Worm (Caenorhabditis elegans) whole organism, mixed stage, embryonic: ENCODE measurements around the gene C16A3.5.
A peak's percentile ranks its signal among the peaks of the same experiment; 100 is the strongest.

ENCODE experiments used
- M03D4.4 ChIP-seq: sonication (generic microtip); optimal IDR thresholded peaks from 2 replicates; lab custom pipeline; 2017; ENCODE audit warnings: mild to moderate bottlenecking, missing genetic modification characterization, missing compliant biosample characterization
- ceh-39 ChIP-seq: fragments of 150-350 bp; optimal IDR thresholded peaks from 2 replicates; lab custom pipeline; 2014; ENCODE audit warnings: missing biosample characterization, missing genetic modification characterization
- ceh-43 ChIP-seq: fragments of 200-800 bp; sonication (Bioruptor generic); optimal IDR thresholded peaks from 2 replicates; lab custom pipeline; 2018; ENCODE audit warnings: mild to moderate bottlenecking, missing genetic modification characterization, moderate library complexity, missing compliant biosample characterization
- ceh-83 ChIP-seq: fragments of 200-800 bp; sonication (Bioruptor generic); optimal IDR thresholded peaks from 2 replicates; lab custom pipeline; 2018; ENCODE audit warnings: mild to moderate bottlenecking, missing genetic modification characterization, missing compliant biosample characterization
- ces-1 ChIP-seq: fragments of 150-350 bp; optimal IDR thresholded peaks from 2 replicates; lab custom pipeline; 2014; ENCODE audit warnings: missing biosample characterization, missing genetic modification reagents, missing genetic modification characterization
- cnd-1 ChIP-seq: fragments of 200-800 bp; sonication (Bioruptor generic); optimal IDR thresholded peaks from 2 replicates; lab custom pipeline; 2018; ENCODE audit warnings: mild to moderate bottlenecking, missing genetic modification characterization, missing compliant biosample characterization
- drap-1 ChIP-seq: fragments of 200-800 bp; sonication (Bioruptor generic); optimal IDR thresholded peaks from 3 replicates; lab custom pipeline; 2018; ENCODE audit warnings: mild to moderate bottlenecking, missing genetic modification characterization, missing compliant biosample characterization
- elt-1 ChIP-seq: sonication (generic microtip); optimal IDR thresholded peaks from 2 replicates; lab custom pipeline; 2017; ENCODE audit warnings: missing genetic modification characterization, mild to moderate bottlenecking, missing compliant biosample characterization, antibody characterized with exemption, moderate library complexity, borderline replicate concordance; ENCODE audit not compliant: insufficient read depth
- elt-3 ChIP-seq: fragments of 150-350 bp; optimal IDR thresholded peaks from 2 replicates; lab custom pipeline; 2014; ENCODE audit warnings: missing biosample characterization, missing genetic modification characterization
- flh-1 ChIP-seq: fragments of 200-800 bp; sonication (Bioruptor generic); optimal IDR thresholded peaks from 2 replicates; lab custom pipeline; 2018; ENCODE audit warnings: mild to moderate bottlenecking, missing genetic modification characterization, moderate library complexity, missing compliant biosample characterization
- ham-2 ChIP-seq: fragments of 200-800 bp; sonication (Bioruptor generic); optimal IDR thresholded peaks from 2 replicates; lab custom pipeline; 2018; ENCODE audit warnings: mild to moderate bottlenecking, missing genetic modification characterization, missing compliant biosample characterization
- hlh-1 ChIP-seq: fragments of 150-350 bp; optimal IDR thresholded peaks from 2 replicates; lab custom pipeline; 2014; ENCODE audit warnings: missing biosample characterization, missing genetic modification reagents, missing genetic modification characterization
- lin-13 ChIP-seq: fragments of 150-350 bp; optimal IDR thresholded peaks from 2 replicates; lab custom pipeline; 2014; ENCODE audit warnings: missing biosample characterization, missing genetic modification characterization
- lin-32 ChIP-seq: fragments of 200-800 bp; sonication (Bioruptor generic); optimal IDR thresholded peaks from 2 replicates; lab custom pipeline; 2018; ENCODE audit warnings: mild to moderate bottlenecking, missing genetic modification characterization, missing compliant biosample characterization
- mab-5 ChIP-seq: fragments of 150-350 bp; optimal IDR thresholded peaks from 2 replicates; lab custom pipeline; 2014; ENCODE audit warnings: missing biosample characterization, missing genetic modification characterization
- mep-1 ChIP-seq: fragments of 150-350 bp; optimal IDR thresholded peaks from 2 replicates; lab custom pipeline; 2017; ENCODE audit warnings: missing biosample characterization, missing genetic modification reagents, missing genetic modification characterization, inconsistent platforms
- mls-2 ChIP-seq: sonication (generic microtip); optimal IDR thresholded peaks from 2 replicates; lab custom pipeline; 2016; ENCODE audit warnings: mild to moderate bottlenecking, missing genetic modification characterization, moderate library complexity, missing compliant biosample characterization
- nhr-12 ChIP-seq: fragments of 150-350 bp; optimal IDR thresholded peaks from 2 replicates; lab custom pipeline; 2014; ENCODE audit warnings: missing biosample characterization, missing genetic modification characterization
- nhr-2 ChIP-seq: fragments of 150-350 bp; optimal IDR thresholded peaks from 2 replicates; lab custom pipeline; 2014; ENCODE audit warnings: missing biosample characterization, missing genetic modification characterization
- nhr-237 ChIP-seq: fragments of 150-350 bp; optimal IDR thresholded peaks from 2 replicates; lab custom pipeline; 2014; ENCODE audit warnings: missing biosample characterization, missing genetic modification characterization
- nhr-28 ChIP-seq: fragments of 150-350 bp; optimal IDR thresholded peaks from 2 replicates; lab custom pipeline; 2014; ENCODE audit warnings: missing biosample characterization, missing genetic modification characterization
- nhr-76 ChIP-seq: sonication (generic microtip); optimal IDR thresholded peaks from 2 replicates; lab custom pipeline; 2017; ENCODE audit warnings: missing biosample characterization, missing genetic modification characterization
- pha-4 ChIP-seq: fragments of 150-350 bp; optimal IDR thresholded peaks from 2 replicates; lab custom pipeline; 2018; ENCODE audit warnings: missing biosample characterization, missing genetic modification reagents, missing genetic modification characterization
- sem-2 ChIP-seq: fragments of 200-800 bp; sonication (Bioruptor generic); optimal IDR thresholded peaks from 2 replicates; lab custom pipeline; 2018; ENCODE audit warnings: mild to moderate bottlenecking, missing genetic modification characterization, missing compliant biosample characterization
- snpc-4 ChIP-seq: fragments of 150-350 bp; optimal IDR thresholded peaks from 2 replicates; lab custom pipeline; 2014; ENCODE audit warnings: missing biosample characterization, missing genetic modification characterization
- sptf-1 ChIP-seq: sonication (generic microtip); optimal IDR thresholded peaks from 2 replicates; lab custom pipeline; 2017; ENCODE audit warnings: mild to moderate bottlenecking, missing genetic modification characterization, moderate library complexity, missing compliant biosample characterization
- tbx-8 ChIP-seq: fragments of 200-800 bp; sonication (Bioruptor generic); optimal IDR thresholded peaks from 2 replicates; lab custom pipeline; 2018; ENCODE audit warnings: mild to moderate bottlenecking, missing genetic modification characterization, moderate library complexity, missing compliant biosample characterization
- unc-120 ChIP-seq: sonication (generic microtip); optimal IDR thresholded peaks from 2 replicates; lab custom pipeline; 2017; ENCODE audit warnings: missing genetic modification characterization, missing compliant biosample characterization; ENCODE audit not compliant: poor library complexity, severe bottlenecking
- unc-39 ChIP-seq: fragments of 150-350 bp; optimal IDR thresholded peaks from 2 replicates; lab custom pipeline; 2014; ENCODE audit warnings: missing biosample characterization, missing genetic modification characterization
- unc-62 ChIP-seq: fragments of 150-350 bp; optimal IDR thresholded peaks from 2 replicates; lab custom pipeline; 2014; ENCODE audit warnings: missing biosample characterization, missing genetic modification reagents, missing genetic modification characterization
- zip-8 ChIP-seq: fragments of 150-350 bp; optimal IDR thresholded peaks from 2 replicates; lab custom pipeline; 2014; ENCODE audit warnings: missing biosample characterization, missing genetic modification characterization
- ztf-11 ChIP-seq: fragments of 150-350 bp; optimal IDR thresholded peaks from 2 replicates; lab custom pipeline; 2014; ENCODE audit warnings: missing biosample characterization, missing genetic modification characterization

The C16A3.5 gene

DNA sequence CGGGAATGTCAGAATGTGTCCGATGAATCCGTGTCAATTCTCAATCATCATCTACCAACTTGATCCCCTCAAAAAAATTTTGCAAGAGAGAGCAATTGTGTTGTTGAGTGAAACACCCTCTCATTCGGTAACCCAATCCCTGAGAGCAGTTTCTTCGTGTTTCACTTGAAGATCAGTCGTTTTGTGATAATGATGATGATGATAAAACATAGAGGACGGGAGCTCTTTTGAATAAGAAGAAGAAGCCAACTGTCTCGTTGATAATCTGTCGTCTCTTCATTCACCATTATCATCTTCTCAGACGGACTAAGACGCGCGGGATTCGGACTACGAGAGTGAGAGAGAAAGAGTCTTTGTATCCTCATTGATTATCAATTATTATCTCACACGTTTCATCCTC is 24.5 kb downstream of the C16A3.5 start:
- TF ChIP-seq nhr-237 (tag; lab: Kevin White, UChicago) = no peak
- TF ChIP-seq ceh-43 = no peak
- no peak for TF ChIP-seq drap-1
- no peak for TF ChIP-seq tbx-8 (GFP tag; lab: Kevin White, UChicago)
- TF ChIP-seq nhr-28 (tag; lab: Kevin White, UChicago) = no peak
- peak; percentile 88 for TF ChIP-seq unc-62 (GFP tag; lab: Kevin White, UChicago)
- peak; percentile 66 for TF ChIP-seq unc-120 (tag; lab: Kevin White, UChicago)
- no peak for TF ChIP-seq snpc-4 (tag; lab: Kevin White, UChicago)
- TF ChIP-seq nhr-2 (tag; lab: Kevin White, UChicago) = no peak
- no peak for TF ChIP-seq ces-1 (GFP tag; lab: Kevin White, UChicago)
- TF ChIP-seq lin-13 = no peak
- peak; percentile 94 for TF ChIP-seq hlh-1 (tag; lab: Kevin White, UChicago)
- no peak for TF ChIP-seq sem-2
- peak; percentile 30 for TF ChIP-seq mab-5 (tag; lab: Kevin White, UChicago)

- no peak for TF ChIP-seq mls-2
- no peak for TF ChIP-seq cnd-1
- TF ChIP-seq ceh-83 (GFP tag; lab: Kevin White, UChicago) = no peak
- TF ChIP-seq mab-5 (tag; lab: Kevin White, UChicago) = no peak
- no peak for TF ChIP-seq ceh-43
These were observed 26.3 kb downstream of the C16A3.5 start, which contains the start of gene let-756 for ce11 chrIII:6406829-6407228. let-756 (plus strand) TSS chrIII:6407129.

DNA sequence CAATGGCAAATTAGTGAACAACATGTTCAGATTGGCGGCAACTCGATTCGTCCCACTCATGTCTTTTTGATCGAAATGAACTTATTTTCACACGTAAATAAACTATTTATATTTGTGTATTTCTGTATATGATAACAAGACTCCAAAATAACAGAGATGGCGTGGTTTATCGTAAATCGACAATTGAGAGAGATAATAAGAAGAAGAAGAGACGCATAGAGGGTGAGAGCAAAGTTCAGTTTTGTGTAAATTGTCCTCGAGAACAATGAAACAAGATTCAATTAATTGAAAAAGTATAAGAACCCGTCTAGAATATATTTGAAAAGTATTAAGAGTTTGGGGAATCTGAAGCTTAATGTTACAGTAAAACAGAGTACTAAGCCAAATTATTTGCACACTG is 30.9 kb downstream of the C16A3.5 start:
- TF ChIP-seq lin-32 (GFP tag; lab: Kevin White, UChicago) = no peak
- TF ChIP-seq ham-2 (GFP tag; lab: Kevin White, UChicago) = no peak
- TF ChIP-seq ces-1 (GFP tag; lab: Kevin White, UChicago) = no peak
- no peak for TF ChIP-seq ceh-83 (GFP tag; lab: Kevin White, UChicago)
- TF ChIP-seq nhr-76 = no peak
- TF ChIP-seq sem-2 = no peak
- TF ChIP-seq M03D4.4 (tag; lab: Kevin White, UChicago) = no peak
- no peak for TF ChIP-seq unc-120 (tag; lab: Kevin White, UChicago)
- TF ChIP-seq nhr-12 (tag; lab: Kevin White, UChicago) = no peak
- TF ChIP-seq lin-13 = no peak
- no peak for TF ChIP-seq mab-5 (tag; lab: Kevin White, UChicago)
- no peak for TF ChIP-seq pha-4 (tag; lab: Kevin White, UChicago)
- no peak for TF ChIP-seq hlh-1 (tag; lab: Kevin White, UChicago)
- no peak for TF ChIP-seq cnd-1
- TF ChIP-seq zip-8 (tag; lab: Kevin White, UChicago) = no peak
- no peak for TF ChIP-seq mls-2
- no peak for TF ChIP-seq elt-1

- TF ChIP-seq unc-120 (tag; lab: Kevin White, UChicago) (no peak), unc-39 (tag; lab: Kevin White, UChicago) (no peak)
These were observed 31.3 kb downstream of the C16A3.5 start, which contains the start of gene C05D11.5 for ce11 chrIII:6411914-6412313. C05D11.5 (minus strand) TSS chrIII:6412014.

- TF ChIP-seq flh-1 (GFP tag; lab: Kevin White, UChicago) (no peak), ceh-83 (GFP tag; lab: Kevin White, UChicago) (no peak), tbx-8 (GFP tag; lab: Kevin White, UChicago) (no peak), nhr-237 (tag; lab: Kevin White, UChicago) (no peak), zip-8 (tag; lab: Kevin White, UChicago) (no peak), mep-1 (tag; lab: Kevin White, UChicago) (no peak), ceh-43 (no peak)
- TF ChIP-seq, all 35 proteins: peak for 0
These were observed 34.9 kb downstream of the C16A3.5 start, which contains the start of gene nas-4 for ce11 chrIII:6415306-6415973. nas-4 (minus strand) TSS chrIII:6415656.

DNA sequence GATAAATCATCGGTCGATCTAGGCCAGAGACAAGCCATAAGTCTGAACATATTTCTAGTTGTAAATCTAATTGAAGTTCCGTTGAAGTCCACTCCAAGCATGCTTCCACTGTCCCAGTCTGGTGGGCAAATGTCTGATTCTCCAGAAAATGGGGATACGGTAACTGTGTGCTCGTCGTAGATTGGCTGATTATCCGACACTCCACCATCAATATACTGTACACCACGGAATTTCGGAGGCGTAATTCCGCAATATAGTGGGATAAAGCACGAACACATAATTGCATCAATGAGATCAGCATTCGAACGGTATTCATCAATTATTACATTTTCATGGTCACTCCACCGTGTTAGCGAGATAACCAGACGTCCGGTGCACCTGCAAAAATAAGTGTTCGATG is 37.7 kb downstream of the C16A3.5 start:
- TF ChIP-seq ceh-43 (no peak), hlh-1 (tag; lab: Kevin White, UChicago) (no peak), elt-1 (no peak), mls-2 (no peak), elt-3 (tag; lab: Kevin White, UChicago) (no peak), flh-1 (GFP tag; lab: Kevin White, UChicago) (no peak), M03D4.4 (tag; lab: Kevin White, UChicago) (no peak), sptf-1 (no peak), unc-120 (tag; lab: Kevin White, UChicago) (no peak), nhr-76 (no peak), mab-5 (tag; lab: Kevin White, UChicago) (no peak), ham-2 (GFP tag; lab: Kevin White, UChicago) (no peak), ztf-11 (no peak), ceh-39 (tag; lab: Kevin White, UChicago) (no peak), nhr-12 (tag; lab: Kevin White, UChicago) (no peak), cnd-1 (no peak), ceh-83 (GFP tag; lab: Kevin White, UChicago) (no peak), pha-4 (tag; lab: Kevin White, UChicago) (no peak)
